Worm (Caenorhabditis elegans): ENCODE measurements around the gene smf-3.

Gene smf-3

ce11 chrIV:2630145-2630544 lies 11.5 kb downstream of the smf-3 start:
- TF ChIP-seq hlh-17 (GFP tag; optimal IDR thresholded peaks at IDR 0.05; ENCODE audit: borderline replicate concordance) (no peak), dpl-1 (GFP tag; optimal IDR thresholded peaks at IDR 0.05) (no peak), lin-39 (tag; optimal IDR thresholded peaks at IDR 0.05) (no peak)

DNA sequence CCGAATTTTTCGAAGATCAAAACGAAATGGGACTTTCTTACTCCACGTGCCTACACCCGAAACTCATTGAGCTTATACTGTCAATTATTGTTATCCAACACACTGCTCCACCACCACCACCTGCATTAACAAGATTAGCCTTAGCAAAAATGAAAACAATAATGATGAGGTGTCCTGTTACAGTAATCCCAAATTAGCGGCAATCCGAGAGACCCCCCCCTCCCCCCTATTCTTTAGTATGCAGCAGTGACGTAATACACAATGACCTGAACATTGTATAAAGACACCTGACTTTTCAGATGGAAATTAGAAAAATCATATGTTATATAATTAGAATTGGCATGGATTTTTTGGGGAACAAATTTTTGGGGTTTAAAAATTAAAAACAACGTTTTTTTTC lies 16.3 kb downstream of the smf-3 start:
- TF ChIP-seq ztf-4 (tag; optimal IDR thresholded peaks at IDR 0.05), result no peak

DNA sequence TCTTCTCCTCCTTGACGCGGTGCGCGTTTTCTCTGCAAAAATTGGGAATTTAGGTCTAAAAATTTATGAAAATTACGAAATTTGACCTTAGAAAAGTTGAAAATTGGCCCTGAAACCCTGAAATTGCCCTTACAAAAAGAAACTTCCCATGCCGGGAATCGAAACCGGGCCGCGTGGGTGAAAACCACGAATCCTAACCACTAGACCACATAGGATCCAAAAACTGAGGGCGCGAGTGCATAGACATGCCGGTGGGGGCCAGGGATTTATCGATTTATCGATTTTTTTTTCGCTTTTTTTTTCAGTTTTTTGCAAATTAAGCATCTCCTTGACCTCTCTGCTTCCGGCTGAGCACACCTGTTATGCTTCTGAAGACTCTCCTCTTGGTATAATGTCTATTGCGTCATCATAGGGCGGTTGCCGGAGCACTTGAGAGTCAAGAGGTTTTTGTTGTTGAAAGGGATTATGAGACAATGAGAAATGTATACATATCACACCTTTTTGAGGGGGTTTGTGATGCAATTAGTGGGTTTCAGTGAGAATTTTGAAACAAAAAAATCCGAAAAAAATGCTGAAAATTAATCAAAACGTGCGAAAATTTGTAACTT lies 21.1 kb downstream of the smf-3 start:
- TF ChIP-seq C04F5.9 (tag; optimal IDR thresholded peaks at IDR 0.05) (no peak), hlh-4 (tag; optimal IDR thresholded peaks at IDR 0.05) (no peak), tbx-2 (tag; optimal IDR thresholded peaks at IDR 0.05) (peak; percentile 24), fkh-4 (tag; optimal IDR thresholded peaks at IDR 0.05; ENCODE audit: borderline replicate concordance) (no peak), lin-14 (GFP tag; optimal IDR thresholded peaks at IDR 0.05) (no peak), alr-1 (tag; optimal IDR thresholded peaks at IDR 0.05; ENCODE audit: borderline replicate concordance) (no peak), C16A3.4 (tag; optimal IDR thresholded peaks at IDR 0.05) (peak; percentile 2), C34B4.2 (tag; optimal IDR thresholded peaks at IDR 0.05) (no peak), jun-1 (tag; optimal IDR thresholded peaks at IDR 0.05) (no peak), fos-1 (tag; optimal IDR thresholded peaks at IDR 0.05) (no peak), ceh-8 (GFP tag; optimal IDR thresholded peaks at IDR 0.05) (no peak), lsy-2 (tag; optimal IDR thresholded peaks at IDR 0.05) (peak; percentile 12 to 41), nhr-84 (tag; optimal IDR thresholded peaks at IDR 0.05) (no peak), pax-3 (tag; optimal IDR thresholded peaks at IDR 0.05) (no peak), swsn-7 (tag; optimal IDR thresholded peaks at IDR 0.05) (peak; percentile 43), egl-13 (tag; optimal IDR thresholded peaks at IDR 0.05) (no peak), skn-1 (tag; optimal IDR thresholded peaks at IDR 0.05) (peak; percentile 29), mdl-1 (tag; optimal IDR thresholded peaks at IDR 0.05) (peak in 1 of 2 experiments; percentile 8), ztf-4 (tag; optimal IDR thresholded peaks at IDR 0.05) (no peak), fkh-8 (tag; optimal IDR thresholded peaks at IDR 0.05) (no peak), efl-1 (optimal IDR thresholded peaks at IDR 0.05) (peak in 1 of 2 experiments; percentile 42), efl-1 (GFP tag; optimal IDR thresholded peaks at IDR 0.05 in 1 of 2) (peak; percentile 46 to 93), dpl-1 (GFP tag; optimal IDR thresholded peaks at IDR 0.05) (peak; percentile 16 to 32 (median 31)), isw-1 (GFP tag; IDR thresholded peaks at IDR 0.05) (no peak), zag-1 (tag; optimal IDR thresholded peaks at IDR 0.05) (no peak), nhr-77 (tag; optimal IDR thresholded peaks at IDR 0.05) (no peak), lin-15B (tag; optimal IDR thresholded peaks at IDR 0.05) (no peak), sup-37 (GFP tag; optimal IDR thresholded peaks at IDR 0.05) (no peak), grh-1 (GFP tag; IDR thresholded peaks at IDR 0.05) (no peak), lir-3 (tag; optimal IDR thresholded peaks at IDR 0.05; ENCODE audit: poor library complexity) (no peak), F16B12.6 (tag; optimal IDR thresholded peaks at IDR 0.05) (no peak), nhr-90 (tag; optimal IDR thresholded peaks at IDR 0.05; ENCODE audit: poor library complexity) (peak; percentile 36), irx-1 (tag; optimal IDR thresholded peaks at IDR 0.05) (no peak), xbp-1 (tag; optimal IDR thresholded peaks at IDR 0.05) (peak; percentile 21), mep-1 (tag; optimal IDR thresholded peaks at IDR 0.05) (peak; percentile 13), ztf-11 (tag; optimal IDR thresholded peaks at IDR 0.05) (no peak), unc-30 (tag; optimal IDR thresholded peaks at IDR 0.05) (no peak), rnt-1 (tag; optimal IDR thresholded peaks at IDR 0.05) (peak; percentile 40), mab-9 (GFP tag; IDR thresholded peaks at IDR 0.05) (no peak), aha-1 (tag; optimal IDR thresholded peaks at IDR 0.05) (no peak), nhr-237 (tag; optimal IDR thresholded peaks at IDR 0.05) (no peak), pag-3 (tag; optimal IDR thresholded peaks at IDR 0.05; ENCODE audit: borderline replicate concordance, insufficient read depth) (no peak), tlp-1 (tag; optimal IDR thresholded peaks at IDR 0.05) (no peak), nhr-20 (tag; optimal IDR thresholded peaks at IDR 0.05) (peak; percentile 19), pqm-1 (tag; optimal IDR thresholded peaks at IDR 0.05) (no peak), nhr-12 (tag; optimal IDR thresholded peaks at IDR 0.05) (no peak)

Data from whole organism, L1 larva.